Worm (Caenorhabditis elegans): ENCODE data around the gene nspa-10.

- TF ChIP-seq fkh-10 (GFP tag; optimal IDR thresholded peaks at IDR 0.05) (no peak), egl-27 (tag; optimal IDR thresholded peaks at IDR 0.05) (no peak), ama-1 (optimal IDR thresholded peaks at IDR 0.05) (no peak), R02D3.7 (tag; optimal IDR thresholded peaks at IDR 0.05) (no peak), ZK546.5 (tag; optimal IDR thresholded peaks at IDR 0.05) (no peak), nhr-11 (tag; optimal IDR thresholded peaks at IDR 0.05) (no peak), nhr-12 (tag; optimal IDR thresholded peaks at IDR 0.05) (no peak), nhr-67 (tag; optimal IDR thresholded peaks at IDR 0.05) (no peak), eor-1 (tag; optimal IDR thresholded peaks at IDR 0.05) (no peak), nhr-237 (tag; optimal IDR thresholded peaks at IDR 0.05) (no peak), sea-2 (GFP tag; optimal IDR thresholded peaks at IDR 0.05) (no peak)
These were observed 34.1 kb downstream of the nspa-10 start, which contains the start of gene fbxa-147 for ce11 chrV:14716114-14716513.
